ENCODE assay signal across 1 fruit fly cellular context in genomic region chrX:10557432-10557831, dm6.
A peak's percentile ranks its signal among the peaks of the same experiment; 100 is the strongest.
TF ChIP-seq lines count a peak whose summit lies in the region.

No protein-coding gene starts in this region.

TF ChIP-seq in whole organism, embryonic, 481 proteins besides CTCF, POLR2A, EP300 and RAD21 (continued from another document):
- TF ChIP-seq usp (GFP tag; optimal IDR thresholded peaks at IDR 0.05; lab: Kevin White, UChicago) (no peak), pnt (GFP tag; optimal IDR thresholded peaks at IDR 0.05; lab: Kevin White, UChicago) (peak; percentile 1), Hmr (GFP tag; optimal IDR thresholded peaks at IDR 0.05; lab: Kevin White, UChicago) (no peak), CG12104 (GFP tag; optimal IDR thresholded peaks at IDR 0.05; lab: Kevin White, UChicago) (peak; percentile 14), Jarid2 (GFP tag; optimal IDR thresholded peaks at IDR 0.05; lab: Kevin White, UChicago) (no peak), Fer2 (tag; optimal IDR thresholded peaks at IDR 0.05; lab: Kevin White, UChicago) (no peak), CG31441 (GFP tag; IDR thresholded peaks at IDR 0.05; lab: Robert Waterston, UW) (peak; percentile 67), Atf3 (GFP tag; optimal IDR thresholded peaks at IDR 0.05; lab: Kevin White, UChicago) (no peak), twi (tag; optimal IDR thresholded peaks at IDR 0.05; lab: Kevin White, UChicago) (no peak), pan (optimal IDR thresholded peaks at IDR 0.05; lab: Kevin White, UChicago) (no peak), pan (GFP tag; optimal IDR thresholded peaks at IDR 0.05 in 1 of 2, IDR thresholded peaks at IDR 0.05 in 1 of 2) (peak in 1 of 2 experiments; percentile 19), CG7839 (tag; optimal IDR thresholded peaks at IDR 0.05; lab: Kevin White, UChicago) (peak; percentile 56), org-1 (GFP tag; optimal IDR thresholded peaks at IDR 0.05; lab: Kevin White, UChicago) (no peak), MTF-1 (GFP tag; optimal IDR thresholded peaks at IDR 0.05; lab: Kevin White, UChicago; ENCODE audit: borderline replicate concordance) (no peak), lilli (GFP tag; optimal IDR thresholded peaks at IDR 0.05; lab: Kevin White, UChicago) (no peak), oc (tag; optimal IDR thresholded peaks at IDR 0.05; lab: Kevin White, UChicago) (peak; percentile 9), Ada2b (GFP tag; IDR thresholded peaks at IDR 0.05; lab: Robert Waterston, UW) (peak; percentile 32; the same call in 1 of the 2 replicates), gce (GFP tag; IDR thresholded peaks at IDR 0.05; lab: Robert Waterston, UW) (no peak), CG10462 (GFP tag; optimal IDR thresholded peaks at IDR 0.05; lab: Kevin White, UChicago) (no peak), Dad (GFP tag; optimal IDR thresholded peaks at IDR 0.05; lab: Kevin White, UChicago) (no peak), bigmax (GFP tag; optimal IDR thresholded peaks at IDR 0.05; lab: Kevin White, UChicago) (no peak), croc (GFP tag; conservative IDR thresholded peaks at IDR 0.05; lab: Robert Waterston, UW) (peak; percentile 42; the same call in 2 of the 3 replicates), p53 (GFP tag; optimal IDR thresholded peaks at IDR 0.05; lab: Kevin White, UChicago) (no peak), CG6175 (GFP tag; IDR thresholded peaks at IDR 0.05; lab: Robert Waterston, UW) (no peak), CG18262 (tag; optimal IDR thresholded peaks at IDR 0.05; lab: Kevin White, UChicago) (peak; percentile 74), CG3838 (GFP tag; optimal IDR thresholded peaks at IDR 0.05; lab: Kevin White, UChicago) (no peak), CG10654 (GFP tag; optimal IDR thresholded peaks at IDR 0.05; lab: Kevin White, UChicago) (no peak), CG11085 (GFP tag; IDR thresholded peaks at IDR 0.05; lab: Robert Waterston, UW) (no peak), caup (GFP tag; optimal IDR thresholded peaks at IDR 0.05; lab: Kevin White, UChicago; ENCODE audit: severe bottlenecking) (no peak), CoRest (tag; optimal IDR thresholded peaks at IDR 0.05; lab: Kevin White, UChicago) (peak; percentile 25), mam (GFP tag; optimal IDR thresholded peaks at IDR 0.05; lab: Kevin White, UChicago) (no peak), CG30020 (tag; optimal IDR thresholded peaks at IDR 0.05; lab: Kevin White, UChicago) (no peak), E2f1 (GFP tag; IDR thresholded peaks at IDR 0.05; lab: Robert Waterston, UW) (peak; percentile 19; the same call in 1 of the 2 replicates), Tbp (GFP tag; optimal IDR thresholded peaks at IDR 0.05; lab: Kevin White, UChicago) (no peak), amos (GFP tag; IDR thresholded peaks at IDR 0.05; lab: Robert Waterston, UW; ENCODE audit: partially characterized antibody) (no peak), grn (GFP tag; optimal IDR thresholded peaks at IDR 0.05; lab: Kevin White, UChicago) (no peak), sna (GFP tag; IDR thresholded peaks at IDR 0.05; lab: Robert Waterston, UW; ENCODE audit: partially characterized antibody) (no peak; the same call in 1 of the 2 replicates), repo (GFP tag; optimal IDR thresholded peaks at IDR 0.05; lab: Kevin White, UChicago) (no peak), CG8478 (optimal IDR thresholded peaks at IDR 0.05; lab: Kevin White, UChicago) (no peak), kah (GFP tag; optimal IDR thresholded peaks at IDR 0.05; lab: Kevin White, UChicago) (peak; percentile 5), CG8290 (GFP tag; optimal IDR thresholded peaks at IDR 0.05; lab: Kevin White, UChicago) (no peak), CG8290 (tag; optimal IDR thresholded peaks at IDR 0.05; lab: Kevin White, UChicago) (no peak), CG8388 (GFP tag; optimal IDR thresholded peaks at IDR 0.05; lab: Kevin White, UChicago) (peak; percentile 57), sug (tag; optimal IDR thresholded peaks at IDR 0.05; lab: Kevin White, UChicago) (no peak), az2 (GFP tag; optimal IDR thresholded peaks at IDR 0.05; lab: Kevin White, UChicago) (peak; percentile 22), CG3407 (GFP tag; optimal IDR thresholded peaks at IDR 0.05; lab: Kevin White, UChicago) (peak; percentile 6), z (GFP tag; IDR thresholded peaks at IDR 0.05; lab: Robert Waterston, UW) (no peak), Hr3 (GFP tag; optimal IDR thresholded peaks at IDR 0.05; lab: Kevin White, UChicago) (peak; percentile 24), CG11247 (GFP tag; IDR thresholded peaks at IDR 0.05; lab: Robert Waterston, UW) (no peak), Adf1 (GFP tag; IDR thresholded peaks at IDR 0.05; lab: Robert Waterston, UW) (no peak), CG4820 (GFP tag; optimal IDR thresholded peaks at IDR 0.05; lab: Kevin White, UChicago) (peak; percentile 5), hbn (GFP tag; IDR thresholded peaks at IDR 0.05; lab: Robert Waterston, UW; ENCODE audit: partially characterized antibody) (no peak), CG1602 (GFP tag; optimal IDR thresholded peaks at IDR 0.05; lab: Kevin White, UChicago) (peak; percentile 41), sima (GFP tag; optimal IDR thresholded peaks at IDR 0.05; lab: Kevin White, UChicago) (no peak), CG32767 (GFP tag; IDR thresholded peaks at IDR 0.05; lab: Robert Waterston, UW) (no peak), pzg (GFP tag; optimal IDR thresholded peaks at IDR 0.05; lab: Kevin White, UChicago) (no peak), NfI (GFP tag; optimal IDR thresholded peaks at IDR 0.05; lab: Kevin White, UChicago) (peak; percentile 17), CG12219 (GFP tag; optimal IDR thresholded peaks at IDR 0.05; lab: Kevin White, UChicago) (peak; percentile 2), CG7987 (GFP tag; optimal IDR thresholded peaks at IDR 0.05; lab: Kevin White, UChicago) (no peak), Nf-YB (GFP tag; optimal IDR thresholded peaks at IDR 0.05; lab: Kevin White, UChicago) (no peak), nau (GFP tag; optimal IDR thresholded peaks at IDR 0.05; lab: Kevin White, UChicago) (peak; percentile 16), ATbp (GFP tag; optimal IDR thresholded peaks at IDR 0.05; lab: Kevin White, UChicago) (peak; percentile 71), CG10543 (GFP tag; optimal IDR thresholded peaks at IDR 0.05; lab: Kevin White, UChicago) (peak; percentile 25), Nf-YA (GFP tag; IDR thresholded peaks at IDR 0.05; lab: Robert Waterston, UW) (no peak), jigr1 (GFP tag; IDR thresholded peaks at IDR 0.05; lab: Robert Waterston, UW) (no peak; the same call in 2 of the 3 replicates), ranshi (GFP tag; IDR thresholded peaks at IDR 0.05; lab: Robert Waterston, UW) (0 out of 2 replicates have a peak, but pooled peaks have one; percentile 19), eve (GFP tag; optimal IDR thresholded peaks at IDR 0.05; lab: Kevin White, UChicago) (peak in 1 of 2 experiments; percentile 40), CG10366 (GFP tag; IDR thresholded peaks at IDR 0.05; lab: Robert Waterston, UW) (peak; percentile 11; the same call in 1 of the 2 replicates), Myb (GFP tag; optimal IDR thresholded peaks at IDR 0.05; lab: Kevin White, UChicago) (no peak), CG7963 (GFP tag; IDR thresholded peaks at IDR 0.05; lab: Robert Waterston, UW; ENCODE audit: partially characterized antibody) (no peak), CG43689 (GFP tag; IDR thresholded peaks at IDR 0.05; lab: Robert Waterston, UW) (no peak), ssp (GFP tag; IDR thresholded peaks at IDR 0.05; lab: Robert Waterston, UW) (no peak), CG15073 (GFP tag; optimal IDR thresholded peaks at IDR 0.05; lab: Kevin White, UChicago) (no peak), CG5180 (GFP tag; optimal IDR thresholded peaks at IDR 0.05; lab: Kevin White, UChicago) (no peak), peb (GFP tag; IDR thresholded peaks at IDR 0.05; lab: Robert Waterston, UW) (0 out of 2 replicates have a peak, but pooled peaks have one; percentile 35), hth (optimal IDR thresholded peaks at IDR 0.05; lab: Kevin White, UChicago) (no peak), otp (GFP tag; IDR thresholded peaks at IDR 0.05; lab: Robert Waterston, UW) (peak; percentile 51; the same call in 1 of the 3 replicates), prd (optimal IDR thresholded peaks at IDR 0.05; lab: Kevin White, UChicago) (no peak), prd (GFP tag; IDR thresholded peaks at IDR 0.05; lab: Robert Waterston, UW) (peak; percentile 60), yki (optimal IDR thresholded peaks at IDR 0.05; lab: Kevin White, UChicago) (no peak), D (optimal IDR thresholded peaks at IDR 0.05; lab: Kevin White, UChicago) (no peak), D (GFP tag; optimal IDR thresholded peaks at IDR 0.05; lab: Kevin White, UChicago) (peak; percentile 42), CG1024 (GFP tag; IDR thresholded peaks at IDR 0.05; lab: Robert Waterston, UW) (no peak), tna (GFP tag; IDR thresholded peaks at IDR 0.05; lab: Robert Waterston, UW; ENCODE audit: partially characterized antibody) (no peak), crol (GFP tag; IDR thresholded peaks at IDR 0.05; lab: Robert Waterston, UW) (no peak), CG6254 (GFP tag; optimal IDR thresholded peaks at IDR 0.05; lab: Kevin White, UChicago) (peak; percentile 32), CG17802 (tag; optimal IDR thresholded peaks at IDR 0.05; lab: Kevin White, UChicago) (no peak), nom (GFP tag; optimal IDR thresholded peaks at IDR 0.05; lab: Kevin White, UChicago) (peak; percentile 41), Antp (GFP tag; optimal IDR thresholded peaks at IDR 0.05; lab: Kevin White, UChicago) (no peak), CG15696 (tag; optimal IDR thresholded peaks at IDR 0.05; lab: Kevin White, UChicago) (no peak), CG1233 (GFP tag; optimal IDR thresholded peaks at IDR 0.05; lab: Kevin White, UChicago) (no peak), CG18599 (GFP tag; optimal IDR thresholded peaks at IDR 0.05; lab: Kevin White, UChicago) (peak; percentile 16), her (GFP tag; optimal IDR thresholded peaks at IDR 0.05; lab: Kevin White, UChicago) (no peak), bcd (GFP tag; optimal IDR thresholded peaks at IDR 0.05; lab: Kevin White, UChicago) (peak; percentile 20), disco-r (GFP tag; optimal IDR thresholded peaks at IDR 0.05; lab: Kevin White, UChicago) (no peak), chm (GFP tag; IDR thresholded peaks at IDR 0.05; lab: Robert Waterston, UW) (no peak), D19A (tag; optimal IDR thresholded peaks at IDR 0.05; lab: Kevin White, UChicago) (peak; percentile 63), Neu2 (GFP tag; optimal IDR thresholded peaks at IDR 0.05; lab: Kevin White, UChicago; ENCODE audit: borderline replicate concordance) (no peak), CG31365 (tag; optimal IDR thresholded peaks at IDR 0.05; lab: Kevin White, UChicago) (no peak), Hr78 (GFP tag; optimal IDR thresholded peaks at IDR 0.05; lab: Kevin White, UChicago) (peak in 1 of 2 experiments; percentile 7), ac (GFP tag; optimal IDR thresholded peaks at IDR 0.05; lab: Kevin White, UChicago) (no peak), CG18476 (GFP tag; optimal IDR thresholded peaks at IDR 0.05; lab: Kevin White, UChicago) (no peak), CrebB (tag; optimal IDR thresholded peaks at IDR 0.05; lab: Kevin White, UChicago) (no peak), CG10209 (GFP tag; optimal IDR thresholded peaks at IDR 0.05; lab: Kevin White, UChicago) (peak; percentile 18), fd102C (GFP tag; optimal IDR thresholded peaks at IDR 0.05; lab: Kevin White, UChicago) (no peak), klu (GFP tag; IDR thresholded peaks at IDR 0.05; lab: Robert Waterston, UW) (no peak), H15 (GFP tag; IDR thresholded peaks at IDR 0.05; lab: Robert Waterston, UW) (0 out of 3 replicates have a peak, but pooled peaks have one; percentile 20), vnd (GFP tag; IDR thresholded peaks at IDR 0.05; lab: Robert Waterston, UW; ENCODE audit: partially characterized antibody) (no peak), zen2 (GFP tag; IDR thresholded peaks at IDR 0.05; lab: Robert Waterston, UW; ENCODE audit: partially characterized antibody) (no peak), sens (GFP tag; lab: Kevin White, UChicago) (peak; percentile 87), CG6765 (GFP tag; optimal IDR thresholded peaks at IDR 0.05; lab: Kevin White, UChicago) (no peak), Nf-YC (tag; optimal IDR thresholded peaks at IDR 0.05; lab: Kevin White, UChicago) (no peak), CG12299 (tag; optimal IDR thresholded peaks at IDR 0.05; lab: Kevin White, UChicago) (no peak), fru (optimal IDR thresholded peaks at IDR 0.05; lab: Kevin White, UChicago) (no peak), nerfin-1 (tag; optimal IDR thresholded peaks at IDR 0.05; lab: Kevin White, UChicago) (peak; percentile 0), Taf1 (GFP tag; IDR thresholded peaks at IDR 0.05; lab: Robert Waterston, UW) (no peak), CG3726 (GFP tag; IDR thresholded peaks at IDR 0.05; lab: Robert Waterston, UW) (no peak), luna (GFP tag; optimal IDR thresholded peaks at IDR 0.05; lab: Kevin White, UChicago) (no peak), CG2120 (GFP tag; optimal IDR thresholded peaks at IDR 0.05; lab: Kevin White, UChicago) (no peak), CG13424 (tag; optimal IDR thresholded peaks at IDR 0.05; lab: Kevin White, UChicago) (peak; percentile 54), Bteb2 (GFP tag; optimal IDR thresholded peaks at IDR 0.05; lab: Kevin White, UChicago) (no peak), CG10321 (GFP tag; IDR thresholded peaks at IDR 0.05; lab: Robert Waterston, UW) (no peak), Trl (optimal IDR thresholded peaks at IDR 0.05; lab: Kevin White, UChicago) (no peak), Trl (GFP tag; optimal IDR thresholded peaks at IDR 0.05; lab: Kevin White, UChicago) (no peak), mirr (GFP tag; optimal IDR thresholded peaks at IDR 0.05; lab: Kevin White, UChicago) (no peak), CG14965 (GFP tag; optimal IDR thresholded peaks at IDR 0.05; lab: Kevin White, UChicago; ENCODE audit: borderline replicate concordance) (no peak), Camta (GFP tag; optimal IDR thresholded peaks at IDR 0.05; lab: Kevin White, UChicago) (no peak), odd (GFP tag; optimal IDR thresholded peaks at IDR 0.05; lab: Kevin White, UChicago) (no peak)
